Fruit fly (Drosophila melanogaster) whole organism, embryonic: ENCODE results near the gene CG11695.
A peak's percentile ranks its signal among the peaks of the same experiment; 100 is the strongest.

Experiments used
- BtbVII ChIP-seq: fragments of 200-800 bp; sonication (Bioruptor generic); optimal IDR thresholded peaks from 3 replicates; lab custom pipeline; 2017; ENCODE audit warnings: missing biosample characterization, mild to moderate bottlenecking, missing genetic modification characterization
- CG12104 ChIP-seq: fragments of 200-800 bp; sonication (Bioruptor generic); optimal IDR thresholded peaks from 3 replicates; lab custom pipeline; 2016; ENCODE audit warnings: missing biosample characterization, missing genetic modification characterization
- CG12391 ChIP-seq: fragments of 200-800 bp; sonication (Bioruptor generic); optimal IDR thresholded peaks from 3 replicates; lab custom pipeline; 2018; ENCODE audit warnings: missing biosample characterization, mild to moderate bottlenecking, missing genetic modification characterization, moderate library complexity
- CG12744 ChIP-seq: fragments of 200-800 bp; sonication (Bioruptor generic); optimal IDR thresholded peaks from 2 replicates; lab custom pipeline; 2016; ENCODE audit warnings: missing biosample characterization, missing genetic modification characterization
- CG12769 ChIP-seq: fragments of 200-800 bp; sonication (Bioruptor generic); optimal IDR thresholded peaks from 2 replicates; lab custom pipeline; 2019; ENCODE audit warnings: missing biosample characterization, mild to moderate bottlenecking, missing genetic modification characterization, moderate library complexity
- CG1647 ChIP-seq: fragments of 200-800 bp; sonication (Bioruptor generic); optimal IDR thresholded peaks from 3 replicates; lab custom pipeline; 2016; ENCODE audit warnings: missing biosample characterization, missing genetic modification characterization
- CG16815 ChIP-seq: fragments of 200-800 bp; sonication (Bioruptor generic); optimal IDR thresholded peaks from 3 replicates; lab custom pipeline; 2017; ENCODE audit warnings: missing biosample characterization, mild to moderate bottlenecking, missing genetic modification characterization
- CG17328 ChIP-seq: fragments of 200-800 bp; sonication (Bioruptor generic); IDR thresholded peaks from 2 replicates; pipeline ENCODE4 v1.3.6; 2022; ENCODE audit warnings: missing biosample characterization, missing genetic modification characterization
- CG2202 ChIP-seq: fragments of 200-800 bp; sonication (Bioruptor generic); optimal IDR thresholded peaks from 2 replicates; lab custom pipeline; 2018; ENCODE audit warnings: missing biosample characterization, mild to moderate bottlenecking, missing genetic modification characterization
- CG2712 ChIP-seq: fragments of 200-800 bp; optimal IDR thresholded peaks from 3 replicates; lab custom pipeline; 2019; ENCODE audit warnings: missing biosample characterization, mild to moderate bottlenecking, missing genetic modification characterization, moderate library complexity
- CG30431 ChIP-seq: fragments of 200-800 bp; sonication (Bioruptor generic); optimal IDR thresholded peaks from 2 replicates; lab custom pipeline; 2017; ENCODE audit warnings: missing biosample characterization, missing genetic modification characterization
- CG3281 ChIP-seq: fragments of 200-800 bp; sonication (Bioruptor generic); optimal IDR thresholded peaks from 3 replicates; lab custom pipeline; 2017; ENCODE audit warnings: missing biosample characterization, mild to moderate bottlenecking, missing genetic modification characterization
- CG34422 ChIP-seq: fragments of 200-800 bp; sonication (Bioruptor generic); IDR thresholded peaks from 3 replicates; pipeline ENCODE4 v1.3.6; 2022; ENCODE audit warnings: missing biosample characterization, missing genetic modification characterization
- CG43689 ChIP-seq: fragments of 200-800 bp; sonication (Bioruptor generic); IDR thresholded peaks from 2 replicates; pipeline ENCODE4 v1.3.6; 2022; ENCODE audit warnings: missing biosample characterization, missing genetic modification characterization
- CG4424 ChIP-seq: fragments of 200-800 bp; sonication (Bioruptor generic); optimal IDR thresholded peaks from 3 replicates; lab custom pipeline; 2016; ENCODE audit warnings: missing biosample characterization, missing genetic modification characterization
- CG7963 ChIP-seq: fragments of 200-800 bp; sonication (Bioruptor generic); IDR thresholded peaks from 3 replicates; pipeline ENCODE4 v1.3.6; 2022; ENCODE audit warnings: missing biosample characterization, missing genetic modification characterization; ENCODE audit not compliant: partially characterized antibody
- CG8944 ChIP-seq: fragments of 200-800 bp; sonication (Bioruptor generic); optimal IDR thresholded peaks from 3 replicates; lab custom pipeline; 2016; ENCODE audit warnings: missing biosample characterization, missing genetic modification characterization
- CG9727 ChIP-seq: fragments of 200-800 bp; sonication (Bioruptor generic); optimal IDR thresholded peaks from 3 replicates; lab custom pipeline; 2017; ENCODE audit warnings: missing biosample characterization, mild to moderate bottlenecking, missing genetic modification characterization
- Dad ChIP-seq: fragments of 200-800 bp; sonication (Bioruptor generic); optimal IDR thresholded peaks from 3 replicates; lab custom pipeline; 2016; ENCODE audit warnings: missing biosample characterization, missing genetic modification characterization
- Dp ChIP-seq: fragments of 200-800 bp; sonication (Bioruptor generic); optimal IDR thresholded peaks from 2 replicates; lab custom pipeline; 2018; ENCODE audit warnings: missing biosample characterization, mild to moderate bottlenecking, missing genetic modification characterization, moderate library complexity
- Ets65A ChIP-seq: fragments of 200-800 bp; sonication (Bioruptor generic); peaks from one replicate; lab custom pipeline; 2016; ENCODE audit warnings: missing biosample characterization, missing genetic modification characterization
- Fer1 ChIP-seq: fragments of 200-800 bp; sonication (Bioruptor generic); optimal IDR thresholded peaks from 2 replicates; lab custom pipeline; 2017; ENCODE audit warnings: missing biosample characterization, mild to moderate bottlenecking, missing genetic modification characterization
- Fer3 ChIP-seq: fragments of 200-800 bp; sonication (Bioruptor generic); optimal IDR thresholded peaks from 2 replicates; lab custom pipeline; 2018; ENCODE audit warnings: missing biosample characterization, mild to moderate bottlenecking, missing genetic modification characterization, moderate library complexity
- Gug ChIP-seq: fragments of 200-800 bp; sonication (Bioruptor generic); IDR thresholded peaks from 4 replicates; pipeline ENCODE4 v1.3.6; 2022; ENCODE audit warnings: missing biosample characterization, missing genetic modification characterization
- Hand ChIP-seq: fragments of 200-800 bp; sonication (Bioruptor generic); optimal IDR thresholded peaks from 2 replicates; lab custom pipeline; 2017; ENCODE audit warnings: mild to moderate bottlenecking, missing biosample characterization, missing genetic modification reagents, missing genetic modification characterization
- Hey ChIP-seq: fragments of 200-800 bp; sonication (Bioruptor generic); optimal IDR thresholded peaks from 3 replicates; lab custom pipeline; 2018; ENCODE audit warnings: missing biosample characterization, mild to moderate bottlenecking, missing genetic modification characterization
- HmgZ ChIP-seq: fragments of 200-800 bp; sonication (Bioruptor generic); optimal IDR thresholded peaks from 2 replicates; lab custom pipeline; 2018; ENCODE audit warnings: missing biosample characterization, mild to moderate bottlenecking, missing genetic modification characterization
- Neu2 ChIP-seq: fragments of 200-800 bp; sonication (Bioruptor generic); optimal IDR thresholded peaks from 3 replicates; lab custom pipeline; 2016; ENCODE audit warnings: missing biosample characterization, missing genetic modification characterization, borderline replicate concordance
- Oaz ChIP-seq: fragments of 200-800 bp; sonication (Bioruptor generic); IDR thresholded peaks from 2 replicates; pipeline ENCODE4 v1.3.6; 2022; ENCODE audit warnings: missing biosample characterization, missing genetic modification characterization
- PHDP ChIP-seq: fragments of 200-800 bp; sonication (Bioruptor generic); optimal IDR thresholded peaks from 3 replicates; lab custom pipeline; 2018; ENCODE audit warnings: missing biosample characterization, mild to moderate bottlenecking, missing genetic modification characterization, moderate library complexity
- Sox102F ChIP-seq: fragments of 200-800 bp; sonication (Bioruptor generic); optimal IDR thresholded peaks from 2 replicates; lab custom pipeline; 2018; ENCODE audit warnings: missing biosample characterization, mild to moderate bottlenecking, missing genetic modification characterization, moderate library complexity
- Stat92E ChIP-seq, 3 experiments: fragments of >200 bp in 2 of 3; fragments of 200-800 bp in 1 of 3; sonication (Bioruptor generic) in 1 of 3; optimal IDR thresholded peaks; 2 replicates each; lab custom pipeline; 2017 to 2019; ENCODE audit warnings: missing biosample characterization in 3 of 3, missing genetic modification characterization in 3 of 3, mild to moderate bottlenecking in 1 of 3, moderate library complexity in 1 of 3
- ab ChIP-seq: fragments of 200-800 bp; sonication (Bioruptor generic); optimal IDR thresholded peaks from 2 replicates; lab custom pipeline; 2016; ENCODE audit warnings: missing biosample characterization, missing genetic modification characterization
- esg ChIP-seq: fragments of 200-800 bp; sonication (Bioruptor generic); conservative IDR thresholded peaks from 2 replicates; pipeline ENCODE4 v1.3.6; 2022; ENCODE audit warnings: missing biosample characterization, missing genetic modification characterization
- gro ChIP-seq: fragments of 200-800 bp; sonication (Bioruptor generic); optimal IDR thresholded peaks from 2 replicates; lab custom pipeline; 2016; ENCODE audit warnings: missing biosample characterization, missing genetic modification characterization
- gsb-n ChIP-seq: fragments of 200-800 bp; sonication (Bioruptor generic); optimal IDR thresholded peaks from 3 replicates; lab custom pipeline; 2018; ENCODE audit warnings: missing biosample characterization, mild to moderate bottlenecking, missing genetic modification characterization
- kah ChIP-seq: fragments of 200-800 bp; sonication (Bioruptor generic); optimal IDR thresholded peaks from 2 replicates; lab custom pipeline; 2018; ENCODE audit warnings: missing biosample characterization, mild to moderate bottlenecking, missing genetic modification characterization
- ken ChIP-seq: fragments of 200-800 bp; sonication (Bioruptor generic); IDR thresholded peaks from 3 replicates; pipeline ENCODE4 v1.3.6; 2022; ENCODE audit warnings: missing biosample characterization, missing genetic modification characterization
- klu ChIP-seq: fragments of 200-800 bp; sonication (Bioruptor generic); IDR thresholded peaks from 2 replicates; pipeline ENCODE4 v1.3.6; 2022; ENCODE audit warnings: missing biosample characterization, missing genetic modification characterization
- kni ChIP-seq: fragments of 200-800 bp; sonication (Bioruptor generic); optimal IDR thresholded peaks from 3 replicates; lab custom pipeline; 2017; ENCODE audit warnings: mild to moderate bottlenecking, missing biosample characterization, missing genetic modification reagents, missing genetic modification characterization
- maf-S ChIP-seq: fragments of 200-800 bp; sonication (Bioruptor generic); optimal IDR thresholded peaks from 2 replicates; lab custom pipeline; 2016; ENCODE audit warnings: missing biosample characterization, missing genetic modification characterization
- nau ChIP-seq: fragments of 200-800 bp; sonication (Bioruptor generic); optimal IDR thresholded peaks from 3 replicates; lab custom pipeline; 2017; ENCODE audit warnings: missing biosample characterization, mild to moderate bottlenecking, missing genetic modification characterization, missing genetic modification reagents
- nerfin-1 ChIP-seq: fragments of 200-800 bp; sonication (Bioruptor generic); optimal IDR thresholded peaks from 3 replicates; lab custom pipeline; 2019; ENCODE audit warnings: missing biosample characterization, mild to moderate bottlenecking, missing genetic modification characterization, moderate library complexity
- odd ChIP-seq: fragments of 200-800 bp; sonication (Bioruptor generic); optimal IDR thresholded peaks from 2 replicates; lab custom pipeline; 2017; ENCODE audit warnings: missing biosample characterization, mild to moderate bottlenecking, missing genetic modification characterization
- prd ChIP-seq, 3 experiments: fragments of >200 bp in 2 of 3; fragments of 200-800 bp in 1 of 3; sonication (Bioruptor generic) in 1 of 3; optimal IDR thresholded peaks in 2 of 3; IDR thresholded peaks in 1 of 3; 2 replicates in 2 of 3; 3 replicates in 1 of 3; pipeline versions ENCODE4 v1.3.6 to Lab custom; 2017 to 2022; ENCODE audit warnings: missing biosample characterization in 1 of 3, missing genetic modification characterization in 1 of 3
- shn ChIP-seq: fragments of 200-800 bp; sonication (Bioruptor generic); optimal IDR thresholded peaks from 3 replicates; lab custom pipeline; 2016; ENCODE audit warnings: missing biosample characterization, missing genetic modification characterization
- so ChIP-seq: fragments of 200-800 bp; sonication (Bioruptor generic); IDR thresholded peaks from 3 replicates; pipeline ENCODE4 v1.3.6; 2022; ENCODE audit warnings: missing biosample characterization, missing genetic modification characterization
- unpg ChIP-seq: fragments of 200-800 bp; sonication (Bioruptor generic); optimal IDR thresholded peaks from 3 replicates; lab custom pipeline; 2018; ENCODE audit warnings: missing biosample characterization, mild to moderate bottlenecking, missing genetic modification characterization, moderate library complexity
- zen2 ChIP-seq: fragments of 200-800 bp; sonication (Bioruptor generic); IDR thresholded peaks from 3 replicates; pipeline ENCODE4 v1.3.6; 2022; ENCODE audit warnings: missing biosample characterization, missing genetic modification characterization; ENCODE audit not compliant: partially characterized antibody

Gene CG11695

DNA sequence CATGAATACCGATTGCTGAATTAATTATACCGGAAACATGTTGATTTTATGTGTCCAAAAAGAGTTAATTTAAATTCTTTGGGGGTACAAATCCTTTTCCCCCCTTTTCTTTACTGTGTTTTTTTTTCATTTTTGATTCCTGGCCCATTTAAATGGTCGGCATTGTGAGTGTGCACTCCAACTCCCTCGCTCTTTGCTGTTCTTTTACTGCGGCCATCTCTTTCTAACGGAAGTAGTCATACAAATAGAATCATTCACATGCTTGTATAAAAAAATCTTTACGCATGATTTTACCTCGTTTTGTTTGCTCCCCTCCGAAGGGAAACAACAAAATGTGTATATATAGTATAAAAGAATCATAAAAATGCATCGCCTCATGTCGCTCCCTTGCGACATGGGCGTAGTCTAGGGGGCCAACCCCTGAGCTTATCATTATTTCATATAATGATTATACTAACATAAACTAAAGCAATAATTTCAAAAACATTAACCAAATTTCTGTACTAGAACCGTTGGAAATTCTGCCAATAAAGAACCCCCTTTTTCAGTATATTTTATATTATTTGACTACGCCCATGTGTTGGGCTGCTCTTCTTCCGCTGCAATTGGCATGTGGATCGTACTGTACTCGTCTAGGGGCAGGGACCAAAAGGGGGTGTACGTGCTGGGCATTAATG, 48.5 kb upstream of the CG11695 start (continued):
- TF ChIP-seq Ets65A (peak; percentile 90), ab (GFP tag; lab: Kevin White, UChicago) (no peak), Fer3 (tag; lab: Kevin White, UChicago) (peak; percentile 54), CG8944 (GFP tag; lab: Kevin White, UChicago) (peak; percentile 25), Stat92E (GFP tag; optimal IDR thresholded peaks at IDR 0.05; lab: Kevin White, UChicago) (peak in 1 of 3 experiments; percentile 30), CG2712 (peak; percentile 93), CG4424 (GFP tag; lab: Kevin White, UChicago) (peak; percentile 80), Sox102F (GFP tag; lab: Kevin White, UChicago) (peak; percentile 83), ken (GFP tag; lab: Robert Waterston, UW) (peak; percentile 76; the same call in 2 of the 3 replicates), CG12391 (peak; percentile 81), CG1647 (peak; percentile 55), nau (peak; percentile 22), unpg (GFP tag; lab: Kevin White, UChicago) (peak; percentile 88), shn (GFP tag; lab: Kevin White, UChicago) (no peak), CG12104 (GFP tag; lab: Kevin White, UChicago) (peak; percentile 27), CG3281 (GFP tag; lab: Kevin White, UChicago) (peak; percentile 7), CG17328 (GFP tag; lab: Robert Waterston, UW) (peak; percentile 88), CG12744 (GFP tag; lab: Kevin White, UChicago) (no peak), Oaz (GFP tag; lab: Robert Waterston, UW) (no peak), Neu2 (no peak), maf-S (GFP tag; lab: Kevin White, UChicago) (no peak), nerfin-1 (tag; lab: Kevin White, UChicago) (peak; percentile 82), Fer1 (GFP tag; lab: Kevin White, UChicago) (peak; percentile 32), Hey (no peak), CG7963 (GFP tag; lab: Robert Waterston, UW) (no peak), CG9727 (peak; percentile 81), so (GFP tag; lab: Robert Waterston, UW) (peak; percentile 75), Dad (peak; percentile 51), gsb-n (tag; lab: Kevin White, UChicago) (peak; percentile 89), esg (peak; percentile 56), zen2 (GFP tag; lab: Robert Waterston, UW) (no peak), CG2202 (tag; lab: Kevin White, UChicago) (peak; percentile 86), CG30431 (GFP tag; lab: Kevin White, UChicago) (peak; percentile 68), kni (GFP tag; lab: Kevin White, UChicago) (peak; percentile 84), CG16815 (peak; percentile 76), HmgZ (tag; lab: Kevin White, UChicago) (no peak), CG43689 (GFP tag; lab: Robert Waterston, UW) (no peak), gro (no peak), Gug (GFP tag; lab: Robert Waterston, UW) (peak; percentile 50; the same call in 2 of the 4 replicates), Hand (peak; percentile 18), prd (optimal IDR thresholded peaks at IDR 0.05; lab: Kevin White, UChicago) (no peak), prd (GFP tag; IDR thresholded peaks at IDR 0.05; lab: Robert Waterston, UW) (peak; percentile 86), kah (peak; percentile 66), BtbVII (peak; percentile 39), CG12769 (peak; percentile 7), CG34422 (GFP tag; lab: Robert Waterston, UW) (no peak; the same call in 2 of the 3 replicates), odd (GFP tag; lab: Kevin White, UChicago) (peak; percentile 54), klu (GFP tag; lab: Robert Waterston, UW) (no peak), PHDP (tag; lab: Kevin White, UChicago) (peak; percentile 78), Dp (GFP tag; lab: Kevin White, UChicago) (no peak)
